Worm (Caenorhabditis elegans): ENCODE results near the gene cya-2.
"Not testable (repeated sequence)": the region's sequence is repeated elsewhere in the genome, so short reads cannot be mapped to it uniquely, and the experiment has no call there.

Gene cya-2

ce11 chrII:2039288-2039687 lies 15.9 kb upstream of the cya-2 start, which contains the start of gene bath-19:
Gene bath-19, minus strand, starts transcription at chrII:2039388.
- TF ChIP-seq pqm-1 (tag; optimal IDR thresholded peaks at IDR 0.05): no peak
- TF ChIP-seq ama-1 (optimal IDR thresholded peaks at IDR 0.05): no peak

DNA sequence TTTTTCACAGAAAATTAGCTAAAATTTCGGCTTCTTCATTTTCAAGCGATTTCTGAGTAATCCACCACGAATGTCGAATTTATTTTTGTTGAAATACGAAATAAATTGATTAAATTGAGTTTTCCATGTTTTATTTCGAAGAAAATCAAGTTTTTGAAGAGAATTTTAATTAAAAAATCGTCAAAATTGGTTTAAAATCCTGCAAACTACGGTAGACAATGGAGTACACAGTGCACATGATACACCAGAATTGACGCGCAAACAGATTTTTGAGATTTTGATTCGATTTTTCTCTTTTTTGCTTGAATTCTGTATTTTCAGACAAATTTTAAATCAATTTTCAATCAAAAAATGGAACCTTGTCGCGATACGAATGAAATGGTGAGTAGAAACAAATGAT lies 9.9 kb upstream of the cya-2 start, which contains the start of gene F59H6.14:
TSS of gene F59H6.14 (plus strand) at position 301 of the 400 bp plus-strand sequence.
- no peak for TF ChIP-seq unc-42 (tag; optimal IDR thresholded peaks at IDR 0.05)
- no peak for TF ChIP-seq hlh-6 (tag; optimal IDR thresholded peaks at IDR 0.05)
- no peak for TF ChIP-seq che-1 (tag; optimal IDR thresholded peaks at IDR 0.05)
- TF ChIP-seq dmd-4 (tag; optimal IDR thresholded peaks at IDR 0.05; ENCODE audit: borderline replicate concordance): no peak
- no peak for TF ChIP-seq K02D7.2 (tag; optimal IDR thresholded peaks at IDR 0.05)
- no peak for TF ChIP-seq madf-2 (tag; optimal IDR thresholded peaks at IDR 0.05)
- no peak for TF ChIP-seq ceh-14 (tag; optimal IDR thresholded peaks at IDR 0.05)
- TF ChIP-seq odd-2 (tag; optimal IDR thresholded peaks at IDR 0.05): no peak
- no peak for TF ChIP-seq hlh-30 (tag; optimal IDR thresholded peaks at IDR 0.05; ENCODE audit: insufficient read depth)
- no peak for TF ChIP-seq Y22D7AL.16 (tag; optimal IDR thresholded peaks at IDR 0.05)
- TF ChIP-seq ceh-19 (GFP tag; optimal IDR thresholded peaks at IDR 0.05): no peak
- TF ChIP-seq lin-11 (tag; optimal IDR thresholded peaks at IDR 0.05): no peak
- TF ChIP-seq ceh-45 (GFP tag; IDR thresholded peaks at IDR 0.05): no peak
- TF ChIP-seq hlh-8 (tag; optimal IDR thresholded peaks at IDR 0.05): no peak
- no peak for TF ChIP-seq ama-1 (optimal IDR thresholded peaks at IDR 0.05)
- TF ChIP-seq T23F11.4 (GFP tag; optimal IDR thresholded peaks at IDR 0.05): no peak

ce11 chrII:2032282-2032681 lies 8.9 kb upstream of the cya-2 start, which contains the start of gene btb-4:
Gene btb-4, plus strand, starts transcription at chrII:2032316.
- not testable (repeated sequence) for TF ChIP-seq zip-5 (tag; optimal IDR thresholded peaks at IDR 0.05); C38D4.7 (GFP tag; optimal IDR thresholded peaks at IDR 0.05); nhr-11 (tag; optimal IDR thresholded peaks at IDR 0.05)

DNA sequence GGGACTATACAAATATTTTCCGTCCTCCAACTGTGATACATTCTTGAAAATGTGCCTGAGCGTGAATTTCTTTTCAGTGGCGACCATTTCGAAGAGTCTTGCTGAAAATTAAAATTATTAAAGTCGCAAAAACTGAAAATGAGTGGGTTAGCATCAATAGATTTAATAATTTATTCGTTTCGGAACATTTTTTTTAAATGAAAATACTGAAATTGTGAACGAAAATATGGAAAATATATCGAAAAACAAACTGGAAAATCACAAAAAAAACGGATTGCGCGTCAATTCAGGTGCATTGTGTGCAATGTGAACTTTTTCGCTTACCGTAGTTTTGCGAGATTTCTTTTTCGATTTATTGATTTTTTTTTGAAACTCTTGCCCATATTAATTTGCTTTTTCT lies 8.4 kb upstream of the cya-2 start, which contains the start of gene bath-5:
TSS of gene bath-5 (minus strand) at position 101 of the 400 bp plus-strand sequence.
- no peak for TF ChIP-seq unc-86 (tag; optimal IDR thresholded peaks at IDR 0.05)
- TF ChIP-seq T23F11.4 (GFP tag; optimal IDR thresholded peaks at IDR 0.05): no peak
- TF ChIP-seq sdc-2 (tag; optimal IDR thresholded peaks at IDR 0.05): no peak
- no peak for TF ChIP-seq unc-42 (tag; optimal IDR thresholded peaks at IDR 0.05)
- no peak for TF ChIP-seq ceh-45 (GFP tag; IDR thresholded peaks at IDR 0.05)
- no peak for TF ChIP-seq npax-4 (tag; optimal IDR thresholded peaks at IDR 0.05)
- TF ChIP-seq ceh-24 (tag; optimal IDR thresholded peaks at IDR 0.05): no peak
- TF ChIP-seq hlh-15 (tag; optimal IDR thresholded peaks at IDR 0.05): no peak
- TF ChIP-seq pha-4 (tag; optimal IDR thresholded peaks at IDR 0.05): no peak

DNA sequence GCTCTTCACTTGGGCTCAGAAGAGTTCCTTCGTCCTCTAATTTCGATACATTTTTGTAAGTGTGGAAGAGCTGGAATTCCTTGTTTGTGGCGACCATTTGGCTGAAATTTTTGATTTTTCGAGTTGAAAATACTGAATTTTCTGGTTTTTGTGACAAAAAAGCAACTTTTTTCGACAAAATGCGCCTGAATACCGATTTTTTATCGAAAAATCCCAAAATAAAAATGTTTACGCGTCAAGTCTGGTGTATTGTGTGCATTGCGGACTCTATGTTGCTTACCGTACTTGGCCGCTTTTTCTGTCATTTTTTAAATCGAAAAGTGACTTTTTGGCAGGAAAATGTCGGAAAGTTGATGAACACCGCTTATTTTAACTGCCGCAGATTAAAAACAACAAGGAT lies 7.0 kb upstream of the cya-2 start, which contains the start of gene bath-3:
TSS of gene bath-3 (minus strand) at position 101 of the 400 bp plus-strand sequence.
- TF ChIP-seq pqm-1 (tag; optimal IDR thresholded peaks at IDR 0.05) (no peak), hlh-30 (tag; optimal IDR thresholded peaks at IDR 0.05; ENCODE audit: insufficient read depth) (no peak), odd-2 (tag; optimal IDR thresholded peaks at IDR 0.05) (no peak), pha-2 (tag; optimal IDR thresholded peaks at IDR 0.05) (no peak), ceh-14 (tag; optimal IDR thresholded peaks at IDR 0.05) (no peak), ceh-34 (tag; optimal IDR thresholded peaks at IDR 0.05) (no peak), sdc-2 (tag; optimal IDR thresholded peaks at IDR 0.05) (no peak), lim-6 (tag; optimal IDR thresholded peaks at IDR 0.05) (no peak), dmd-4 (tag; optimal IDR thresholded peaks at IDR 0.05; ENCODE audit: borderline replicate concordance) (no peak), pros-1 (tag; optimal IDR thresholded peaks at IDR 0.05) (no peak), syd-9 (tag; optimal IDR thresholded peaks at IDR 0.05) (no peak), fax-1 (tag; optimal IDR thresholded peaks at IDR 0.05) (no peak), tbx-2 (tag; optimal IDR thresholded peaks at IDR 0.05) (no peak)
